Worm (Caenorhabditis elegans): ENCODE results near the gene T06E8.2.

Gene T06E8.2

DNA sequence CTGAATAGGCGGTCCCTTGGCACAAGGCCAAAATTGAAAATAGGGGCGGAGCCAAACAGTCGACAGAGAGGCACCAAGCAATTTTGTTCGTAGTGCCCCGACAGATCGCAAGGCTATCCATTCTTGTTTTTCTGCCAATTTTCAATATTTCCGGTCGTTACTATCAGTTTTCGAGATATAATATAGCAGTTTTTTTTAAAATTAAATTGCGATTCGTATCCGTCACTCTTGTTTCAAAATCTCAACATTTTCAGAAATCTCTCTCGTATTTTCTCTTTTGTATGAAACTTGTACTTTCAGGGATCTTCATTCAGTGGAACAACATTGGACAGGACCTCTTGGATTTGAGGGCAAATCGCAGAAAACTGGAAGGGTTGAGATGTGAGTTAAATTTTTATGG, 827 bp upstream of the T06E8.2 start, which contains the start of gene F57A8.1:
TSS of gene F57A8.1 (plus strand) at position 301 of the 400 bp plus-strand sequence.
- TF ChIP-seq lim-6 (tag; optimal IDR thresholded peaks at IDR 0.05) (no peak), pax-1 (tag; optimal IDR thresholded peaks at IDR 0.05) (no peak), ama-1 (optimal IDR thresholded peaks at IDR 0.05) (no peak), hlh-13 (GFP tag; optimal IDR thresholded peaks at IDR 0.05) (no peak), ceh-45 (GFP tag; IDR thresholded peaks at IDR 0.05) (no peak), pag-3 (tag; optimal IDR thresholded peaks at IDR 0.05; ENCODE audit: borderline replicate concordance) (no peak)

- TF ChIP-seq unc-42 (tag; optimal IDR thresholded peaks at IDR 0.05) (peak; percentile 30), hlh-30 (tag; optimal IDR thresholded peaks at IDR 0.05; ENCODE audit: insufficient read depth) (no peak)
Measured at ce11 chrV:10035586-10035985, 627 bp downstream of the T06E8.2 start.

ce11 chrV:10031384-10032171, 4.6 kb downstream of the T06E8.2 start:
- no peak for TF ChIP-seq ceh-6 (GFP tag; optimal IDR thresholded peaks at IDR 0.05)
- no peak for TF ChIP-seq K09A11.1 (tag; optimal IDR thresholded peaks at IDR 0.05; ENCODE audit: insufficient read depth)
- no peak for TF ChIP-seq pha-4 (tag; optimal IDR thresholded peaks at IDR 0.05)
- peak; percentile 13 for TF ChIP-seq ets-4 (tag; optimal IDR thresholded peaks at IDR 0.05)
- peak; percentile 48 for TF ChIP-seq C08G9.2 (tag; optimal IDR thresholded peaks at IDR 0.05)
- TF ChIP-seq C38D4.7 (GFP tag; optimal IDR thresholded peaks at IDR 0.05) = no peak
- peak; percentile 31 for TF ChIP-seq ceh-31 (tag; optimal IDR thresholded peaks at IDR 0.05)
- TF ChIP-seq ceh-48 (tag; optimal IDR thresholded peaks at IDR 0.05) = no peak
- TF ChIP-seq ceh-34 (tag; optimal IDR thresholded peaks at IDR 0.05) = no peak
- TF ChIP-seq nhr-11 (tag; optimal IDR thresholded peaks at IDR 0.05) = no peak
- TF ChIP-seq zip-5 (tag; optimal IDR thresholded peaks at IDR 0.05) = peak; percentile 57
- no peak for TF ChIP-seq ceh-22 (tag; optimal IDR thresholded peaks at IDR 0.05)
- no peak for TF ChIP-seq madf-2 (tag; optimal IDR thresholded peaks at IDR 0.05)
- TF ChIP-seq ceh-2 (tag; optimal IDR thresholded peaks at IDR 0.05) = peak; percentile 40

DNA sequence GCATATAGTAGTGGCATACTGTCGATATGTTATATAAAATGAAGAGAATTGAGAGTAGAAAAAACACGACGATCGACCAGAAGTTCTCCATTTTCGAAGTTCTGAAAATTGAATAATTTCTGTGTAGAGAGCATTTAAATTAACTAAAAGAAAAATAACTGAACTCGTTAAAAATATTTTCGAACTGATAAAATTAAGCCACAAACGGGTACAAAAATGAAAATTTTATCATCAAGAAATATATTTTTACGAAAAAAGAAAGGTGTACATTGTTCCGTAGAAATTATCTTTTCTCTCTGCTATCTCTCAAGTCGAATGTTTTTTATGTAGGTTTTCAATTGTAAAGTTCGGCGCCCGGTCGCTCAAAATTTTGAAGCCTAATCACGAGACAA, 5.2 kb downstream of the T06E8.2 start, which contains the start of gene acl-2:
TSS of gene acl-2 (minus strand) at position 101 of the 392 bp plus-strand sequence.
- no peak for TF ChIP-seq ceh-30 (tag; optimal IDR thresholded peaks at IDR 0.05)
- no peak for TF ChIP-seq ref-2 (tag; optimal IDR thresholded peaks at IDR 0.05)
- no peak for TF ChIP-seq ceh-22 (tag; optimal IDR thresholded peaks at IDR 0.05)

DNA sequence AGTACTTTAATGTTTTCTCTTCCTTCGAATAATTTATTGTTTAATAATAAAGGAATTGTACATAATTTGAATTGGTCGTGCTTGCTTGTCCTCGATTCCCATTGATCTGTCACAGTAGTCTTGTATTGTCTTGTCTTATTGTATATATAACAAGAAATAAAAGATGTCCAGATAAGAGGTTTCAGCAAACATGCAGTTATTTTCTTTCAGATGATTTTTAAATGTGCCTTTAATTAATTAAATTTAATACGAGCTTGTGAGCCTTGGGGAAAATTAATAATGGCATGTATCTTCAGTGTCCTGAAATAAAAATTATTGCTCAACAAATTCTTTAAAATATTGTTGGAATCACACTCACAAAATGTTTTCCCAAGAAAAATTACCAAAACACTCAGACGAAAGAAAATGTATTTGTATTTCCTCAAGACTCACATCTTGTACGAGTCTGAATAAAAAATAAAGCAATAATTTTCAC, 13.1 kb downstream of the T06E8.2 start:
- TF ChIP-seq elt-4 (tag; optimal IDR thresholded peaks at IDR 0.05) (no peak), madf-2 (tag; optimal IDR thresholded peaks at IDR 0.05) (no peak), F13H6.1 (tag; optimal IDR thresholded peaks at IDR 0.05) (no peak), ceh-6 (GFP tag; optimal IDR thresholded peaks at IDR 0.05) (no peak), unc-55 (GFP tag; optimal IDR thresholded peaks at IDR 0.05) (no peak), rnt-1 (tag; optimal IDR thresholded peaks at IDR 0.05) (no peak), ttx-3 (tag; optimal IDR thresholded peaks at IDR 0.05) (no peak), T23F11.4 (GFP tag; optimal IDR thresholded peaks at IDR 0.05) (no peak), tbx-2 (tag; optimal IDR thresholded peaks at IDR 0.05) (no peak)

ce11 chrV:10019934-10020333, 16.3 kb downstream of the T06E8.2 start:
- TF ChIP-seq hlh-30 (tag; optimal IDR thresholded peaks at IDR 0.05; ENCODE audit: insufficient read depth) = peak; percentile 31
- no peak for TF ChIP-seq ceh-9 (tag; optimal IDR thresholded peaks at IDR 0.05)
- no peak for TF ChIP-seq dmd-4 (tag; optimal IDR thresholded peaks at IDR 0.05; ENCODE audit: borderline replicate concordance)
- no peak for TF ChIP-seq ceh-22 (tag; optimal IDR thresholded peaks at IDR 0.05)
- TF ChIP-seq ceh-18 (tag; optimal IDR thresholded peaks at IDR 0.05) = no peak
- peak; percentile 6 for TF ChIP-seq nfya-1 (tag; optimal IDR thresholded peaks at IDR 0.05)
- peak; percentile 46 for TF ChIP-seq unc-55 (GFP tag; optimal IDR thresholded peaks at IDR 0.05)
- TF ChIP-seq F13H6.1 (tag; optimal IDR thresholded peaks at IDR 0.05) = no peak

Data from whole organism, late embryonic.